Comparison of ENCODE assay signal across 4 worm cellular contexts in genomic region chrIII:7319390-7319789, ce11.
A peak's percentile ranks its signal among the peaks of the same experiment; 100 is the strongest.
TF ChIP-seq lines count a peak whose summit lies in the region.

Gene F56C9.8, minus strand, starts transcription at chrIII:7319509.

TF ChIP-seq in whole organism, L2 larva, 48 proteins besides CTCF, POLR2A, EP300 and RAD21:
- TF ChIP-seq nhr-23 (tag; optimal IDR thresholded peaks at IDR 0.05; lab: Kevin White, UChicago) (no peak), nhr-129 (tag; optimal IDR thresholded peaks at IDR 0.05; lab: Kevin White, UChicago) (peak; percentile 9), fos-1 (tag; optimal IDR thresholded peaks at IDR 0.05; lab: Kevin White, UChicago) (peak; percentile 70)

TF ChIP-seq in whole organism, L3 larva, 47 proteins besides CTCF, POLR2A, EP300 and RAD21:
- peak; percentile 18 for TF ChIP-seq elt-2 (tag; optimal IDR thresholded peaks at IDR 0.05; lab: Kevin White, UChicago)
- TF ChIP-seq pha-4 (tag; optimal IDR thresholded peaks at IDR 0.05; lab: Kevin White, UChicago): peak; percentile 77
- no peak for TF ChIP-seq ceh-9 (tag; optimal IDR thresholded peaks at IDR 0.05; lab: Kevin White, UChicago)
- TF ChIP-seq eor-1 (tag; optimal IDR thresholded peaks at IDR 0.05; lab: Kevin White, UChicago): no peak
- peak; percentile 69 for TF ChIP-seq pqm-1 (tag; optimal IDR thresholded peaks at IDR 0.05; lab: Kevin White, UChicago)

TF ChIP-seq in whole organism, L4 larva, 104 proteins besides CTCF, POLR2A, EP300 and RAD21:
- TF ChIP-seq tra-1 (GFP tag; IDR thresholded peaks at IDR 0.05; lab: Robert Waterston, UW) (no peak), pqm-1 (tag; optimal IDR thresholded peaks at IDR 0.05; lab: Kevin White, UChicago) (peak; percentile 26), F10B5.3 (tag; optimal IDR thresholded peaks at IDR 0.05; lab: Kevin White, UChicago) (no peak), daf-16 (GFP tag; optimal IDR thresholded peaks at IDR 0.05; lab: Kevin White, UChicago) (no peak), daf-16 (tag; optimal IDR thresholded peaks at IDR 0.05; lab: Kevin White, UChicago) (peak; percentile 56), snpc-4 (tag; optimal IDR thresholded peaks at IDR 0.05; lab: Kevin White, UChicago) (no peak), madf-9 (GFP tag; conservative IDR thresholded peaks at IDR 0.05; lab: Robert Waterston, UW) (no peak), gei-8 (GFP tag; optimal IDR thresholded peaks at IDR 0.05; lab: Kevin White, UChicago) (no peak), hlh-11 (tag; optimal IDR thresholded peaks at IDR 0.05; lab: Kevin White, UChicago) (peak; percentile 8), nhr-10 (tag; optimal IDR thresholded peaks at IDR 0.05; lab: Kevin White, UChicago) (no peak)

TF ChIP-seq in whole organism, young adult, 124 proteins besides CTCF, POLR2A, EP300 and RAD21:
- no peak for TF ChIP-seq hmg-1.2 (GFP tag; IDR thresholded peaks at IDR 0.05; lab: Robert Waterston, UW)
- no peak for TF ChIP-seq egrh-3 (GFP tag; IDR thresholded peaks at IDR 0.05; lab: Robert Waterston, UW)
- TF ChIP-seq ztf-3 (GFP tag; optimal IDR thresholded peaks at IDR 0.05; lab: Kevin White, UChicago): no peak
- peak; percentile 30 for TF ChIP-seq nhr-80 (tag; optimal IDR thresholded peaks at IDR 0.05; lab: Kevin White, UChicago)
TF ChIP-seq in whole organism, young adult: peak in this region for 1.
